Worm (Caenorhabditis elegans) whole organism, late embryonic: ENCODE data around the gene F30H5.5.

Source experiments
- C08G9.2 ChIP-seq: sonication (generic microtip); optimal IDR thresholded peaks from 2 replicates; lab custom pipeline; 2016; ENCODE audit warnings: mild to moderate bottlenecking, missing genetic modification characterization, moderate library complexity, missing compliant biosample characterization
- C38D4.7 ChIP-seq: fragments of 200-800 bp; sonication (Bioruptor generic); optimal IDR thresholded peaks from 2 replicates; lab custom pipeline; 2018; ENCODE audit warnings: mild to moderate bottlenecking, missing genetic modification characterization, moderate library complexity, missing compliant biosample characterization
- F13H6.1 ChIP-seq: sonication (generic microtip); optimal IDR thresholded peaks from 2 replicates; lab custom pipeline; 2016; ENCODE audit warnings: missing genetic modification characterization, missing compliant biosample characterization
- K02D7.2 ChIP-seq: sonication (generic microtip); optimal IDR thresholded peaks from 2 replicates; lab custom pipeline; 2017; ENCODE audit warnings: mild to moderate bottlenecking, missing genetic modification characterization, missing compliant biosample characterization
- T23F11.4 ChIP-seq: fragments of 200-800 bp; sonication (Bioruptor generic); optimal IDR thresholded peaks from 2 replicates; lab custom pipeline; 2018; ENCODE audit warnings: mild to moderate bottlenecking, missing genetic modification characterization, missing compliant biosample characterization
- ahr-1 ChIP-seq: sonication (generic microtip); optimal IDR thresholded peaks from 2 replicates; lab custom pipeline; 2016; ENCODE audit warnings: missing genetic modification characterization, missing compliant biosample characterization
- ceh-14 ChIP-seq: sonication (generic microtip); optimal IDR thresholded peaks from 2 replicates; lab custom pipeline; 2016; ENCODE audit warnings: missing genotype, missing genetic modification characterization, missing compliant biosample characterization
- ceh-19 ChIP-seq: fragments of 200-800 bp; sonication (Bioruptor generic); optimal IDR thresholded peaks from 2 replicates; lab custom pipeline; 2018; ENCODE audit warnings: mild to moderate bottlenecking, missing genetic modification characterization, missing compliant biosample characterization
- ceh-24 ChIP-seq: sonication (generic microtip); optimal IDR thresholded peaks from 2 replicates; lab custom pipeline; 2016; ENCODE audit warnings: mild to moderate bottlenecking, missing genetic modification characterization, missing compliant biosample characterization
- ceh-45 ChIP-seq: fragments of 200-800 bp; sonication (Bioruptor generic); IDR thresholded peaks from 2 replicates; pipeline ENCODE4 v1.3.6; 2022; ENCODE audit warnings: missing genetic modification reagents, missing genetic modification characterization, missing compliant biosample characterization
- ceh-48 ChIP-seq: sonication (generic microtip); optimal IDR thresholded peaks from 2 replicates; lab custom pipeline; 2016; ENCODE audit warnings: missing genetic modification characterization, inconsistent platforms, missing compliant biosample characterization
- ceh-6 ChIP-seq: fragments of 200-800 bp; sonication (Bioruptor generic); optimal IDR thresholded peaks from 2 replicates; lab custom pipeline; 2018; ENCODE audit warnings: mild to moderate bottlenecking, missing genetic modification characterization, missing compliant biosample characterization
- che-1 ChIP-seq: sonication (generic microtip); optimal IDR thresholded peaks from 2 replicates; lab custom pipeline; 2016; ENCODE audit warnings: mild to moderate bottlenecking, missing genetic modification characterization, missing compliant biosample characterization
- dve-1 ChIP-seq: sonication (generic microtip); optimal IDR thresholded peaks from 2 replicates; lab custom pipeline; 2017; ENCODE audit warnings: antibody characterized with exemption, mild to moderate bottlenecking, missing genetic modification characterization, missing compliant biosample characterization
- elt-2 ChIP-seq: sonication (generic microtip); optimal IDR thresholded peaks from 2 replicates; lab custom pipeline; 2016; ENCODE audit warnings: missing genetic modification reagents, missing genetic modification characterization, missing compliant biosample characterization
- elt-4 ChIP-seq: sonication (generic microtip); optimal IDR thresholded peaks from 2 replicates; lab custom pipeline; 2016; ENCODE audit warnings: missing genetic modification characterization, missing compliant biosample characterization
- ets-4 ChIP-seq: sonication (generic microtip); optimal IDR thresholded peaks from 2 replicates; lab custom pipeline; 2016; ENCODE audit warnings: missing genetic modification characterization, missing compliant biosample characterization
- fkh-6 ChIP-seq: sonication (generic microtip); optimal IDR thresholded peaks from 2 replicates; lab custom pipeline; 2016; ENCODE audit warnings: missing genetic modification characterization, missing compliant biosample characterization
- gmeb-2 ChIP-seq: sonication (generic microtip); optimal IDR thresholded peaks from 2 replicates; lab custom pipeline; 2016; ENCODE audit warnings: missing genetic modification characterization, inconsistent platforms, missing compliant biosample characterization
- hlh-13 ChIP-seq: fragments of 200-800 bp; sonication (Bioruptor generic); optimal IDR thresholded peaks from 2 replicates; lab custom pipeline; 2018; ENCODE audit warnings: mild to moderate bottlenecking, missing genetic modification characterization, missing compliant biosample characterization
- hlh-15 ChIP-seq: sonication (generic microtip); optimal IDR thresholded peaks from 2 replicates; lab custom pipeline; 2016; ENCODE audit warnings: missing genetic modification characterization, missing compliant biosample characterization
- hlh-30 ChIP-seq: sonication (generic microtip); optimal IDR thresholded peaks from 2 replicates; lab custom pipeline; 2017; ENCODE audit warnings: antibody characterized with exemption, missing genetic modification characterization, missing compliant biosample characterization; ENCODE audit not compliant: insufficient read depth
- hlh-8 ChIP-seq: sonication (generic microtip); optimal IDR thresholded peaks from 2 replicates; lab custom pipeline; 2016; ENCODE audit warnings: missing genotype, missing genetic modification characterization, missing compliant biosample characterization
- lin-11 ChIP-seq: fragments of 200-800 bp; sonication (Bioruptor generic); optimal IDR thresholded peaks from 2 replicates; lab custom pipeline; 2018; ENCODE audit warnings: mild to moderate bottlenecking, missing genetic modification characterization, missing compliant biosample characterization
- madf-2 ChIP-seq: sonication (generic microtip); optimal IDR thresholded peaks from 2 replicates; lab custom pipeline; 2017; ENCODE audit warnings: missing genetic modification characterization, missing compliant biosample characterization
- mec-3 ChIP-seq: sonication (generic microtip); optimal IDR thresholded peaks from 2 replicates; lab custom pipeline; 2016; ENCODE audit warnings: borderline replicate concordance, missing genetic modification characterization, missing compliant biosample characterization
- npax-4 ChIP-seq: sonication (generic microtip); optimal IDR thresholded peaks from 2 replicates; lab custom pipeline; 2016; ENCODE audit warnings: missing genetic modification characterization, missing compliant biosample characterization
- pat-9 ChIP-seq: fragments of 200-800 bp; sonication (Bioruptor generic); optimal IDR thresholded peaks from 2 replicates; lab custom pipeline; 2018; ENCODE audit warnings: mild to moderate bottlenecking, missing genetic modification characterization, moderate library complexity, missing compliant biosample characterization
- pha-2 ChIP-seq: sonication (generic microtip); optimal IDR thresholded peaks from 2 replicates; lab custom pipeline; 2017; ENCODE audit warnings: mild to moderate bottlenecking, missing genetic modification characterization, missing compliant biosample characterization
- pha-4 ChIP-seq: fragments of 150-350 bp; optimal IDR thresholded peaks from 2 replicates; lab custom pipeline; 2018; ENCODE audit warnings: missing biosample characterization, missing genetic modification reagents, missing genetic modification characterization
- ref-2 ChIP-seq: sonication (generic microtip); optimal IDR thresholded peaks from 2 replicates; lab custom pipeline; 2016; ENCODE audit warnings: missing genetic modification characterization, missing compliant biosample characterization
- rnt-1 ChIP-seq: sonication (generic microtip); optimal IDR thresholded peaks from 2 replicates; lab custom pipeline; 2016; ENCODE audit warnings: missing genetic modification characterization, missing compliant biosample characterization
- sdc-2 ChIP-seq: sonication (generic microtip); optimal IDR thresholded peaks from 2 replicates; lab custom pipeline; 2016; ENCODE audit warnings: missing genotype, missing genetic modification characterization, missing compliant biosample characterization
- sox-4 ChIP-seq: sonication (generic microtip); optimal IDR thresholded peaks from 2 replicates; lab custom pipeline; 2017; ENCODE audit warnings: mild to moderate bottlenecking, missing genetic modification characterization, inconsistent platforms, missing compliant biosample characterization
- ttx-3 ChIP-seq: sonication (generic microtip); optimal IDR thresholded peaks from 2 replicates; lab custom pipeline; 2016; ENCODE audit warnings: missing genetic modification reagents, missing genetic modification characterization, missing compliant biosample characterization
- unc-3 ChIP-seq, 2 experiments: fragments of 200-800 bp in 1 of 2; sonication (Bioruptor generic) in 1 of 2; sonication (generic microtip) in 1 of 2; conservative IDR thresholded peaks in 1 of 2; optimal IDR thresholded peaks in 1 of 2; 2 replicates each; pipeline versions ENCODE4 v1.3.6 to Lab custom; 2016 to 2022; ENCODE audit warnings: missing compliant biosample characterization in 2 of 2, missing genetic modification characterization in 2 of 2, missing genetic modification reagents in 1 of 2
- unc-42 ChIP-seq: sonication (generic microtip); optimal IDR thresholded peaks from 2 replicates; lab custom pipeline; 2016; ENCODE audit warnings: missing genotype, missing genetic modification characterization, missing compliant biosample characterization
- unc-55 ChIP-seq: sonication (generic microtip); optimal IDR thresholded peaks from 2 replicates; lab custom pipeline; 2017; ENCODE audit warnings: missing biosample characterization, missing genetic modification reagents, missing genetic modification characterization
- zip-5 ChIP-seq: sonication (generic microtip); optimal IDR thresholded peaks from 2 replicates; lab custom pipeline; 2016; ENCODE audit warnings: missing genetic modification characterization, missing compliant biosample characterization

Gene F30H5.5

ce11 chrIII:488464-488863 is at the start of gene F30H5.5:
F30H5.5 (plus strand) TSS chrIII:488764.
- no peak for TF ChIP-seq unc-42 (tag; lab: Kevin White, UChicago)
- no peak for TF ChIP-seq fkh-6
- TF ChIP-seq ceh-24 (tag; lab: Kevin White, UChicago), result no peak
- no peak for TF ChIP-seq ahr-1 (tag; lab: Kevin White, UChicago)
- TF ChIP-seq ceh-48 (tag; lab: Kevin White, UChicago), result no peak
- no peak for TF ChIP-seq mec-3 (tag; lab: Kevin White, UChicago)
- TF ChIP-seq hlh-30, result no peak
- no peak for TF ChIP-seq ceh-14 (tag; lab: Kevin White, UChicago)
- TF ChIP-seq zip-5 (tag; lab: Kevin White, UChicago), result no peak
- no peak for TF ChIP-seq F13H6.1 (tag; lab: Kevin White, UChicago)
- no peak for TF ChIP-seq rnt-1 (tag; lab: Kevin White, UChicago)
- no peak for TF ChIP-seq elt-4 (tag; lab: Kevin White, UChicago)
- TF ChIP-seq gmeb-2 (tag; lab: Kevin White, UChicago), result no peak
- no peak for TF ChIP-seq che-1 (tag; lab: Kevin White, UChicago)
- no peak for TF ChIP-seq dve-1 (tag; lab: Kevin White, UChicago)
- TF ChIP-seq ceh-6 (GFP tag; lab: Kevin White, UChicago), result no peak
- TF ChIP-seq pha-4, result no peak
- no peak for TF ChIP-seq ceh-45 (GFP tag; lab: Robert Waterston, UW)
- TF ChIP-seq ttx-3 (tag; lab: Kevin White, UChicago), result no peak

- no peak for TF ChIP-seq hlh-13 (GFP tag; lab: Kevin White, UChicago)
- no peak for TF ChIP-seq T23F11.4
- no peak for TF ChIP-seq madf-2 (tag; lab: Kevin White, UChicago)
- TF ChIP-seq sox-4 (tag; lab: Kevin White, UChicago), result no peak
- TF ChIP-seq elt-2 (tag; lab: Kevin White, UChicago), result no peak
- TF ChIP-seq hlh-8 (tag; lab: Kevin White, UChicago), result no peak
- TF ChIP-seq ceh-45 (GFP tag; lab: Robert Waterston, UW), result no peak
Observed at ce11 chrIII:439926-440325, 48.6 kb upstream of the F30H5.5 start, which contains the start of gene affl-1. affl-1 (plus strand) TSS chrIII:440226.

- no peak for TF ChIP-seq hlh-15
- TF ChIP-seq sdc-2 (tag; lab: Kevin White, UChicago), result no peak
- no peak for TF ChIP-seq ceh-48 (tag; lab: Kevin White, UChicago)
- TF ChIP-seq ref-2 (tag; lab: Kevin White, UChicago), result no peak
- no peak for TF ChIP-seq C08G9.2 (tag; lab: Kevin White, UChicago)
- no peak for TF ChIP-seq npax-4 (tag; lab: Kevin White, UChicago)
- TF ChIP-seq pat-9, result no peak
- no peak for TF ChIP-seq unc-55
- TF ChIP-seq ets-4, result no peak
- TF ChIP-seq unc-3 (GFP tag; conservative IDR thresholded peaks at IDR 0.05; lab: Robert Waterston, UW), result no peak
- no peak for TF ChIP-seq unc-3 (tag; optimal IDR thresholded peaks at IDR 0.05; lab: Kevin White, UChicago)
Observed at ce11 chrIII:444101-444500, 44.5 kb upstream of the F30H5.5 start, which contains the start of gene Y55B1BR.8. Y55B1BR.8 (plus strand) TSS chrIII:444401.

DNA sequence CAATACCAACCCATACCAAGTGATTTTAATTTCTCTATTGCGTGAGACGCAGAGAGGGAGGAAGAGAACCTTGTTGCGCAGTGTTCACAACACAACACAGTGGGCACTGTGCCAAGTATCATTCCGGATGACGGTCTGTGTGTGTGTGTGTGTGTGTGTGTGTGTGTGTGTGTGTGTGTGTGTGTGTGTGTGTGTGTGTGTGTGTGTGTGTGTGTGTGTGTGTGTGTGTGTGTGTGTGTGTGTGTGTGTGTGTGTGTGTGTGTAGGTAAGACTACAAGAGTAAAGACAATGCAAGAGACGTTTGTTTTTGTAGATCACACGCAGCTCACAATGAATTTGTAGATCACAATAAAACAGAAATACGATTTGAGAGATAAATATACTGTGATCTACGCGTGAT is 43.0 kb upstream of the F30H5.5 start:
- TF ChIP-seq ceh-19 (GFP tag; lab: Kevin White, UChicago) (peak; percentile 25), sox-4 (tag; lab: Kevin White, UChicago) (peak; percentile 48), ceh-24 (tag; lab: Kevin White, UChicago) (peak; percentile 4), hlh-13 (GFP tag; lab: Kevin White, UChicago) (peak; percentile 59), lin-11 (tag; lab: Kevin White, UChicago) (peak; percentile 37), che-1 (tag; lab: Kevin White, UChicago) (peak; percentile 50), pat-9 (peak; percentile 21), pha-2 (tag; lab: Kevin White, UChicago) (peak; percentile 45), K02D7.2 (peak; percentile 48), C38D4.7 (peak; percentile 40), ceh-6 (GFP tag; lab: Kevin White, UChicago) (peak; percentile 62), gmeb-2 (tag; lab: Kevin White, UChicago) (peak; percentile 54), T23F11.4 (peak; percentile 3)
